Fruit fly (Drosophila melanogaster) Kc167 (cell line): ENCODE data around the gene CG11668.

ENCODE experiments used
- Myc ChIP-seq: fragments of >200 bp; optimal IDR thresholded peaks from 2 replicates; lab custom pipeline; 2017; ENCODE audit warnings: missing external identifiers
- Sin3A ChIP-seq: fragments of >200 bp; optimal IDR thresholded peaks from 2 replicates; lab custom pipeline; 2018; ENCODE audit warnings: missing external identifiers
- h ChIP-seq: fragments of >200 bp; optimal IDR thresholded peaks from 3 replicates; lab custom pipeline; 2018; ENCODE audit warnings: missing external identifiers
- insv ChIP-seq: fragments of >200 bp; optimal IDR thresholded peaks from 3 replicates; lab custom pipeline; 2018; ENCODE audit warnings: missing external identifiers
- psq ChIP-seq: fragments of >200 bp; optimal IDR thresholded peaks from 2 replicates; lab custom pipeline; 2017; ENCODE audit warnings: missing external identifiers
- ttk ChIP-seq: sonication (Bioruptor generic); optimal IDR thresholded peaks from 2 replicates; lab custom pipeline; 2017; ENCODE audit warnings: missing external identifiers

Gene CG11668

dm6 chr3R:13039037-13039583, 935 bp downstream of the CG11668 start:
- no peak for TF ChIP-seq Myc
- TF ChIP-seq ttk = no peak
- TF ChIP-seq psq (lab: Kevin White, UChicago) = no peak
- no peak for TF ChIP-seq h (lab: Kevin White, UChicago)
- no peak for TF ChIP-seq Sin3A (lab: Kevin White, UChicago)
- no peak for TF ChIP-seq insv

dm6 chr3R:13041750-13042149, 3.6 kb downstream of the CG11668 start, which contains the start of gene CG11670:
CG11670 (plus strand) TSS chr3R:13042050.
- TF ChIP-seq insv (no peak), ttk (no peak)

DNA sequence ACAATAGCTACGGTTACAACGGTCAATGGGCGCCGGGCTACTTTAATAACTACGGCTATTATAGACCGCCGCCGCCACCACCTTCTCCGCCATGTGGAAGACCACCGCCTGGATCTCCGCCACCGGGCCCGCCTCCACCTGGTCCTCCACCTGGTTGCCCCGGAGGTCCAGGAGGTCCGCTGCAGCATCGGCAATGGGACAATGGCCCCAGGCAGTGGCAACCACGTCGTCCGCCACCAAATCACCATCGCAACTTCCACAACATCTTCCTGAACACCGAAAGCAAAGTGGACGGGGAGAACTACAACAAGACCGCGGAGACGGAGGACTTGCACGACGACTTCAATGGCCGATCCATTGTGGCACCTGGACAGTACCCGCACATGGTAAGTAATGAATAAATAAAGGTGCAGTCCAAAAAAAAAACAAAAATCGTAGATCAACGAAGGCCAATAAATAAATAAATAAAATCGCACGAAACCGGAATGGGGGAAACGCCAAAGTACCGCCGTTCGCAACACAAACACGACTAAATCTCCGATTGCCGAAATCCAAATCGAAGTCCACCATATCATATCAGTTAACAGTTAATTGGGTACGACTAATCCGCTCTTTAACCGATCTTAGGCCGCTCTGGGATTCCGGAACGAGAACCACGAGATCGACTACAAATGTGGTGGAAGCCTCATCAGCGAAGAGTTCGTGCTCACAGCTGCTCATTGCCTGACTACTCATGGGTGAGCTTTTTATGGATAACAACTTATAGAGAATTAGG, 4.3 kb downstream of the CG11668 start, which contains the start of gene snk:
TSS of gene snk (minus strand) at position 513 of the 775 bp plus-strand sequence.
- no peak for TF ChIP-seq h (lab: Kevin White, UChicago)
- no peak for TF ChIP-seq insv
- no peak for TF ChIP-seq psq (lab: Kevin White, UChicago)
- no peak for TF ChIP-seq Sin3A (lab: Kevin White, UChicago)
- TF ChIP-seq ttk = no peak
- TF ChIP-seq Myc = no peak

DNA sequence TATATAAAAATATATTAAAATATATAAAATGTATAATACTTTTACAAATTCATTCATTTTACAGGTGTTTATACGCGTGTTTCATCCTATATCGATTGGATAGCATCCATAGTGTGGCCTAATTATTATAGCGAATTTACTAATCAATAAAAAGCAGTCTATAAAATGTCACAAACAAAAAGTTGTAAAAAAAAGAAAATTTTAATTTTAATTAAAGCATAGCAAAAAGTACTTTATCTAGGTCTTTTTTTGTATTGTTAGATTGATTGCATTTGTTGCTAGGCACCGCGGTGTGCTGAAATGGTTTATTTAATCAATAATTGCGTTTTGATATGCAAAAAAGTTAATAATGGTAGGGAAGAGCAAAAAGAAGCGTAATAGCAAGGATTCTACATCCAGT, 5.7 kb downstream of the CG11668 start, which contains the start of gene CG45122:
TSS of gene CG45122 (plus strand) at position 301 of the 400 bp plus-strand sequence.
- TF ChIP-seq Myc (no peak), h (lab: Kevin White, UChicago) (no peak), ttk (no peak), Sin3A (lab: Kevin White, UChicago) (no peak), insv (no peak), psq (lab: Kevin White, UChicago) (no peak)

- no peak for TF ChIP-seq Sin3A (lab: Kevin White, UChicago)
- no peak for TF ChIP-seq ttk
- no peak for TF ChIP-seq psq (lab: Kevin White, UChicago)
- no peak for TF ChIP-seq Myc
These were observed 6.3 kb downstream of the CG11668 start, which contains the start of gene Hsc70-2 for dm6 chr3R:13044459-13044858. Hsc70-2 (plus strand) TSS chr3R:13044759.

dm6 chr3R:13047431-13047830, 9.3 kb downstream of the CG11668 start, which contains the start of gene CG31157:
CG31157 (plus strand) TSS chr3R:13047731.
- TF ChIP-seq Sin3A (lab: Kevin White, UChicago) = no peak

dm6 chr3R:13051298-13051723, 13.1 kb downstream of the CG11668 start, which contains the start of gene CG7966:
CG7966 (minus strand) TSS chr3R:13051453.
- no peak for TF ChIP-seq psq (lab: Kevin White, UChicago)
- TF ChIP-seq h (lab: Kevin White, UChicago) = no peak
- no peak for TF ChIP-seq ttk
- no peak for TF ChIP-seq insv

dm6 chr3R:13051942-13052693, 13.9 kb downstream of the CG11668 start, which contains the start of gene pic:
pic (plus strand) TSS chr3R:13052245.
- TF ChIP-seq psq (lab: Kevin White, UChicago) = no peak
- no peak for TF ChIP-seq Myc
- TF ChIP-seq insv = no peak
- TF ChIP-seq h (lab: Kevin White, UChicago) = no peak
- no peak for TF ChIP-seq ttk
- no peak for TF ChIP-seq Sin3A (lab: Kevin White, UChicago)

- TF ChIP-seq h (lab: Kevin White, UChicago) = no peak
- TF ChIP-seq psq (lab: Kevin White, UChicago) = no peak
- no peak for TF ChIP-seq ttk
- TF ChIP-seq insv = no peak
- TF ChIP-seq Myc = no peak
- no peak for TF ChIP-seq Sin3A (lab: Kevin White, UChicago)
These were observed 18.4 kb downstream of the CG11668 start for dm6 chr3R:13056553-13056952.

DNA sequence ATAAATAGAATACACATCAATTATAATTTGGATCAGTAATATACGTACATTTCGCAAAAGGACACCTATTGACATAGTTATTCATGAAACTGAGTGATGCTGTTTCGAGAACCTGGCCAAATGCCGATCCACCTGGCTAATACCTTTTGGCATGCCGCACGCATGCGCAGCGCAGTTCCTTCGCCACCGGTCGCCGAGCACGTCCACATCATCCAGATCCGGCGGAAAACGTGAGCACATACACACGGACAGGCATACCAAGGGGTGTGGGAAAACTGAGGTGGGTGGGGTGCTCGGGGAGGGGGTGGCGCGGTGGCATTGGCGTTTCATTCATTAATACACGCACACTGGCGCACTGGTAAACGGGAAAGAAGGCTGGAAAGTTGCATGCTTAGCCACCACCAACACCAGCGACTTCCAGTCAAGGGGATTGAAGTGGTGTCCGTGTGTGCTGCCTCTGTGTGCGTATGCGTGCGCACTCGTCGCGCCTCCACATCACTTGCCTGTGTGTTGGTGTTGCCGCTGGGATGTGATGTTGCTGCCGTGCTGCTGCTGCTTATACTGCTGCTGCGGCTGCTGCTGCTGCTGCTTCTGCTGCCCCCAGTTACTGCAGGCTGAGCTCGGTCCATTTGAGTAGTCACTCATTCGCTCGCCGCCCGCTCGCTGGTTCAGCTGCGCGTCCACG, 19.1 kb downstream of the CG11668 start, which contains the start of gene sim:
TSS of gene sim (plus strand) at position 635 of the 685 bp plus-strand sequence.
- TF ChIP-seq Myc (no peak), psq (lab: Kevin White, UChicago) (no peak), h (lab: Kevin White, UChicago) (no peak), Sin3A (lab: Kevin White, UChicago) (no peak), insv (no peak)

- no peak for TF ChIP-seq psq (lab: Kevin White, UChicago)
- TF ChIP-seq h (lab: Kevin White, UChicago) = no peak
- TF ChIP-seq insv = no peak
These were observed 25.8 kb downstream of the CG11668 start for dm6 chr3R:13063746-13064592.
